Fruit fly (Drosophila melanogaster) whole organism, embryonic: ENCODE results near the gene CG42749.

Experiments used
- Ada2b ChIP-seq: fragments of 200-800 bp; sonication (Bioruptor generic); IDR thresholded peaks from 2 replicates; pipeline ENCODE4 v1.3.6; 2022; ENCODE audit warnings: missing biosample characterization, missing genetic modification characterization
- Atf3 ChIP-seq: fragments of 200-800 bp; sonication (Bioruptor generic); optimal IDR thresholded peaks from 3 replicates; lab custom pipeline; 2016; ENCODE audit warnings: missing biosample characterization, missing genetic modification characterization
- BtbVII ChIP-seq: fragments of 200-800 bp; sonication (Bioruptor generic); optimal IDR thresholded peaks from 3 replicates; lab custom pipeline; 2017; ENCODE audit warnings: missing biosample characterization, mild to moderate bottlenecking, missing genetic modification characterization
- CG10147 ChIP-seq: fragments of 200-800 bp; sonication (Bioruptor generic); optimal IDR thresholded peaks from 2 replicates; lab custom pipeline; 2019; ENCODE audit warnings: missing biosample characterization, mild to moderate bottlenecking, missing genetic modification characterization, moderate library complexity
- CG10959 ChIP-seq: fragments of 200-800 bp; sonication (Bioruptor generic); IDR thresholded peaks from 2 replicates; pipeline ENCODE4 v1.3.6; 2022; ENCODE audit warnings: missing biosample characterization, missing genetic modification characterization
- CG10979 ChIP-seq: fragments of 200-800 bp; sonication (Bioruptor generic); optimal IDR thresholded peaks from 2 replicates; lab custom pipeline; 2018; ENCODE audit warnings: missing biosample characterization, mild to moderate bottlenecking, missing genetic modification characterization, moderate library complexity
- CG1233 ChIP-seq: fragments of 200-800 bp; sonication (Bioruptor generic); optimal IDR thresholded peaks from 4 replicates; lab custom pipeline; 2018; ENCODE audit warnings: missing biosample characterization, mild to moderate bottlenecking, missing genetic modification characterization
- CG12391 ChIP-seq: fragments of 200-800 bp; sonication (Bioruptor generic); optimal IDR thresholded peaks from 3 replicates; lab custom pipeline; 2018; ENCODE audit warnings: missing biosample characterization, mild to moderate bottlenecking, missing genetic modification characterization, moderate library complexity
- CG15269 ChIP-seq: fragments of 200-800 bp; sonication (Bioruptor generic); optimal IDR thresholded peaks from 2 replicates; lab custom pipeline; 2018; ENCODE audit warnings: missing biosample characterization, mild to moderate bottlenecking, missing genetic modification characterization, moderate library complexity
- CG15696 ChIP-seq: fragments of 200-800 bp; sonication (Bioruptor generic); optimal IDR thresholded peaks from 2 replicates; lab custom pipeline; 2019; ENCODE audit warnings: missing biosample characterization, mild to moderate bottlenecking, missing genetic modification characterization, moderate library complexity
- CG17361 ChIP-seq: fragments of 200-800 bp; sonication (Bioruptor generic); IDR thresholded peaks from 3 replicates; pipeline ENCODE4 v1.3.6; 2022; ENCODE audit warnings: missing biosample characterization, missing genetic modification characterization
- CG17385 ChIP-seq: fragments of 200-800 bp; sonication (Bioruptor generic); optimal IDR thresholded peaks from 3 replicates; lab custom pipeline; 2018; ENCODE audit warnings: missing biosample characterization, mild to moderate bottlenecking, missing genetic modification characterization
- CG18262 ChIP-seq: fragments of 200-800 bp; optimal IDR thresholded peaks from 3 replicates; lab custom pipeline; 2019; ENCODE audit warnings: missing biosample characterization, mild to moderate bottlenecking, missing genetic modification characterization, moderate library complexity
- CG2889 ChIP-seq: fragments of 200-800 bp; sonication (Bioruptor generic); IDR thresholded peaks from 3 replicates; pipeline ENCODE4 v1.3.6; 2022; ENCODE audit warnings: missing biosample characterization, missing genetic modification characterization
- CG4404 ChIP-seq: fragments of 200-800 bp; sonication (Bioruptor generic); IDR thresholded peaks from 2 replicates; pipeline ENCODE4 v1.3.6; 2022; ENCODE audit warnings: missing biosample characterization, missing genetic modification characterization
- CG5245 ChIP-seq: fragments of 200-800 bp; sonication (Bioruptor generic); optimal IDR thresholded peaks from 3 replicates; lab custom pipeline; 2016; ENCODE audit warnings: missing biosample characterization, missing genetic modification characterization
- CG7271 ChIP-seq: fragments of 200-800 bp; sonication (Bioruptor generic); optimal IDR thresholded peaks from 2 replicates; lab custom pipeline; 2018; ENCODE audit warnings: missing biosample characterization, mild to moderate bottlenecking, missing genetic modification characterization, moderate library complexity
- D ChIP-seq, 2 experiments: fragments of 200-800 bp in 1 of 2; fragments of >200 bp in 1 of 2; sonication (Bioruptor generic) in 1 of 2; optimal IDR thresholded peaks; 2 replicates in 1 of 2; 3 replicates in 1 of 2; lab custom pipeline; 2017; ENCODE audit warnings: mild to moderate bottlenecking in 1 of 2, missing biosample characterization in 1 of 2, missing genetic modification characterization in 1 of 2, missing genetic modification reagents in 1 of 2
- E2f1 ChIP-seq: fragments of 200-800 bp; sonication (Bioruptor generic); IDR thresholded peaks from 2 replicates; pipeline ENCODE4 v1.3.6; 2022; ENCODE audit warnings: missing biosample characterization, missing genetic modification characterization
- Elba2 ChIP-seq: fragments of 200-800 bp; sonication (Bioruptor generic); optimal IDR thresholded peaks from 3 replicates; lab custom pipeline; 2016; ENCODE audit warnings: missing biosample characterization, missing genetic modification characterization
- H2.0 ChIP-seq: fragments of 200-800 bp; sonication (Bioruptor generic); IDR thresholded peaks from 2 replicates; pipeline ENCODE4 v1.3.6; 2022; ENCODE audit warnings: missing biosample characterization, missing genetic modification characterization
- HLH3B ChIP-seq: fragments of 200-800 bp; sonication (Bioruptor generic); IDR thresholded peaks from 2 replicates; pipeline ENCODE4 v1.3.6; 2022; ENCODE audit warnings: missing biosample characterization, missing genetic modification characterization
- Lim3 ChIP-seq: fragments of 200-800 bp; sonication (Bioruptor generic); IDR thresholded peaks from 2 replicates; pipeline ENCODE4 v1.3.6; 2022; ENCODE audit warnings: missing biosample characterization, missing genetic modification characterization
- Lpt ChIP-seq: fragments of >200 bp; optimal IDR thresholded peaks from 2 replicates; lab custom pipeline; 2018; ENCODE audit warnings: missing biosample characterization, missing genetic modification characterization
- Meics ChIP-seq: fragments of 200-800 bp; sonication (Bioruptor generic); optimal IDR thresholded peaks from 2 replicates; lab custom pipeline; 2017; ENCODE audit warnings: missing biosample characterization, mild to moderate bottlenecking, missing genetic modification characterization
- Myb ChIP-seq: fragments of 200-800 bp; sonication (Bioruptor generic); optimal IDR thresholded peaks from 2 replicates; lab custom pipeline; 2016; ENCODE audit warnings: missing biosample characterization, missing genetic modification characterization
- Oaz ChIP-seq: fragments of 200-800 bp; sonication (Bioruptor generic); IDR thresholded peaks from 2 replicates; pipeline ENCODE4 v1.3.6; 2022; ENCODE audit warnings: missing biosample characterization, missing genetic modification characterization
- Poxn ChIP-seq: fragments of 200-800 bp; sonication (Bioruptor generic); IDR thresholded peaks from 2 replicates; pipeline ENCODE4 v1.3.6; 2022; ENCODE audit warnings: missing biosample characterization, missing genetic modification characterization
- Rfx ChIP-seq: fragments of 200-800 bp; sonication (Bioruptor generic); IDR thresholded peaks from 2 replicates; pipeline ENCODE4 v1.3.6; 2022; ENCODE audit warnings: missing biosample characterization, missing genetic modification characterization
- ac ChIP-seq: fragments of 200-800 bp; sonication (Bioruptor generic); optimal IDR thresholded peaks from 3 replicates; lab custom pipeline; 2017; ENCODE audit warnings: missing biosample characterization, mild to moderate bottlenecking, missing genetic modification characterization
- bbx ChIP-seq: fragments of 200-800 bp; sonication (Bioruptor generic); IDR thresholded peaks from 2 replicates; pipeline ENCODE4 v1.3.6; 2022; ENCODE audit warnings: missing biosample characterization, missing genetic modification characterization; ENCODE audit not compliant: partially characterized antibody
- cwo ChIP-seq: fragments of 200-800 bp; sonication (Bioruptor generic); optimal IDR thresholded peaks from 3 replicates; lab custom pipeline; 2017; ENCODE audit warnings: missing biosample characterization, missing genetic modification characterization, mild to moderate bottlenecking, moderate library complexity, missing genetic modification reagents
- dysf ChIP-seq: fragments of 200-800 bp; sonication (Bioruptor generic); IDR thresholded peaks from 3 replicates; pipeline ENCODE4 v1.3.6; 2022; ENCODE audit warnings: missing biosample characterization, missing genetic modification characterization
- en ChIP-seq: fragments of 200-800 bp; sonication (Bioruptor generic); optimal IDR thresholded peaks from 2 replicates; lab custom pipeline; 2016; ENCODE audit warnings: missing biosample characterization, missing genetic modification characterization
- fd96Cb ChIP-seq: fragments of 200-800 bp; sonication (Bioruptor generic); optimal IDR thresholded peaks from 2 replicates; lab custom pipeline; 2018; ENCODE audit warnings: missing biosample characterization, mild to moderate bottlenecking, missing genetic modification characterization, moderate library complexity
- fru ChIP-seq: fragments of >200 bp; optimal IDR thresholded peaks from 2 replicates; lab custom pipeline; 2017
- grau ChIP-seq: fragments of 200-800 bp; optimal IDR thresholded peaks from 3 replicates; lab custom pipeline; 2019; ENCODE audit warnings: missing biosample characterization, mild to moderate bottlenecking, missing genetic modification characterization, moderate library complexity
- jigr1 ChIP-seq: fragments of 200-800 bp; sonication (Bioruptor generic); IDR thresholded peaks from 3 replicates; pipeline ENCODE4 v1.3.6; 2022; ENCODE audit warnings: missing biosample characterization, missing genetic modification characterization
- kni ChIP-seq: fragments of 200-800 bp; sonication (Bioruptor generic); optimal IDR thresholded peaks from 3 replicates; lab custom pipeline; 2017; ENCODE audit warnings: mild to moderate bottlenecking, missing biosample characterization, missing genetic modification reagents, missing genetic modification characterization
- lbe ChIP-seq: fragments of 200-800 bp; sonication (Bioruptor generic); optimal IDR thresholded peaks from 2 replicates; lab custom pipeline; 2016; ENCODE audit warnings: missing biosample characterization, mild to moderate bottlenecking, missing genetic modification characterization
- nerfin-2 ChIP-seq: fragments of 200-800 bp; sonication (Bioruptor generic); IDR thresholded peaks from 2 replicates; pipeline ENCODE4 v1.3.6; 2022; ENCODE audit warnings: missing biosample characterization, missing genetic modification characterization; ENCODE audit not compliant: partially characterized antibody
- nom ChIP-seq: fragments of 200-800 bp; sonication (Bioruptor generic); optimal IDR thresholded peaks from 2 replicates; lab custom pipeline; 2017; ENCODE audit warnings: missing biosample characterization, missing genetic modification characterization, mild to moderate bottlenecking, moderate library complexity, missing genetic modification reagents
- oc ChIP-seq: fragments of 200-800 bp; sonication (Bioruptor generic); optimal IDR thresholded peaks from 2 replicates; lab custom pipeline; 2018; ENCODE audit warnings: missing biosample characterization, mild to moderate bottlenecking, missing genetic modification characterization, moderate library complexity
- odd ChIP-seq: fragments of 200-800 bp; sonication (Bioruptor generic); optimal IDR thresholded peaks from 2 replicates; lab custom pipeline; 2017; ENCODE audit warnings: missing biosample characterization, mild to moderate bottlenecking, missing genetic modification characterization
- pan ChIP-seq, 4 experiments: fragments of >200 bp in 3 of 4; fragments of 200-800 bp in 1 of 4; sonication (Bioruptor generic) in 1 of 4; optimal IDR thresholded peaks in 3 of 4; IDR thresholded peaks in 1 of 4; 2 replicates each; pipeline versions ENCODE4 v1.3.6 to Lab custom; 2017 to 2022; ENCODE audit warnings: missing biosample characterization in 2 of 4, missing genetic modification characterization in 2 of 4, mixed read lengths in 1 of 4
- pnt ChIP-seq: fragments of 200-800 bp; sonication (Bioruptor generic); optimal IDR thresholded peaks from 3 replicates; lab custom pipeline; 2016; ENCODE audit warnings: missing biosample characterization, missing genetic modification characterization
- sob ChIP-seq: fragments of 200-800 bp; sonication (Bioruptor generic); IDR thresholded peaks from 2 replicates; pipeline ENCODE4 v1.3.6; 2022; ENCODE audit warnings: missing biosample characterization, missing genetic modification characterization
- tx ChIP-seq: fragments of 200-800 bp; sonication (Bioruptor generic); optimal IDR thresholded peaks from 2 replicates; lab custom pipeline; 2016; ENCODE audit warnings: missing biosample characterization, missing genetic modification characterization
- z ChIP-seq: fragments of 200-800 bp; sonication (Bioruptor generic); IDR thresholded peaks from 3 replicates; pipeline ENCODE4 v1.3.6; 2022; ENCODE audit warnings: missing biosample characterization, missing genetic modification characterization
- zfh2 ChIP-seq: fragments of 200-800 bp; sonication (Bioruptor generic); optimal IDR thresholded peaks from 2 replicates; lab custom pipeline; 2016; ENCODE audit warnings: missing biosample characterization, missing genetic modification characterization

CG42749 gene

dm6 chrX:5285835-5286234 is 10.0 kb upstream of the CG42749 start (continued):
- no peak for TF ChIP-seq kni (GFP tag; lab: Kevin White, UChicago)
- TF ChIP-seq Lpt (GFP tag; lab: Kevin White, UChicago): no peak
- TF ChIP-seq Ada2b (GFP tag; lab: Robert Waterston, UW): peak; percentile 70
- peak; percentile 54 for TF ChIP-seq Meics (GFP tag; lab: Kevin White, UChicago)
- TF ChIP-seq Elba2 (GFP tag; lab: Kevin White, UChicago): no peak
- TF ChIP-seq pnt (GFP tag; lab: Kevin White, UChicago): peak; percentile 13
- no peak for TF ChIP-seq nom (GFP tag; lab: Kevin White, UChicago)
- TF ChIP-seq jigr1 (GFP tag; lab: Robert Waterston, UW): no peak
- TF ChIP-seq pan (optimal IDR thresholded peaks at IDR 0.05; lab: Kevin White, UChicago): no peak
- peak in 1 of 2 experiments; percentile 49 for TF ChIP-seq pan (GFP tag; optimal IDR thresholded peaks at IDR 0.05 in 1 of 2, IDR thresholded peaks at IDR 0.05 in 1 of 2)
- no peak for TF ChIP-seq lbe
- TF ChIP-seq BtbVII (GFP tag; lab: Kevin White, UChicago): peak; percentile 17
- peak; percentile 64 for TF ChIP-seq CG10979 (tag; lab: Kevin White, UChicago)
- TF ChIP-seq CG4404 (GFP tag; lab: Robert Waterston, UW): peak; percentile 35; the same call in 1 of the 2 replicates
- peak; percentile 22 for TF ChIP-seq CG5245 (GFP tag; lab: Kevin White, UChicago)
- peak; percentile 29 for TF ChIP-seq CG12391 (tag; lab: Kevin White, UChicago)
- no peak for TF ChIP-seq ac (GFP tag; lab: Kevin White, UChicago)
- peak; percentile 51 for TF ChIP-seq E2f1
- no peak for TF ChIP-seq nerfin-2 (GFP tag; lab: Robert Waterston, UW)
- TF ChIP-seq Rfx: peak; percentile 64
- peak; percentile 13 for TF ChIP-seq zfh2 (GFP tag; lab: Kevin White, UChicago)
- TF ChIP-seq CG2889 (GFP tag; lab: Robert Waterston, UW): no peak
- no peak for TF ChIP-seq z (GFP tag; lab: Robert Waterston, UW)
- TF ChIP-seq cwo (GFP tag; lab: Kevin White, UChicago): peak; percentile 32
- no peak for TF ChIP-seq en (GFP tag; lab: Kevin White, UChicago)
- TF ChIP-seq Atf3 (GFP tag; lab: Kevin White, UChicago): no peak
- peak; percentile 32 for TF ChIP-seq CG7271 (tag; lab: Kevin White, UChicago)
- peak; percentile 21 for TF ChIP-seq CG18262 (tag; lab: Kevin White, UChicago)
- TF ChIP-seq CG15269 (tag; lab: Kevin White, UChicago): peak; percentile 51
- peak; percentile 64 for TF ChIP-seq fd96Cb (tag; lab: Kevin White, UChicago)
- TF ChIP-seq grau: peak; percentile 56
- TF ChIP-seq Myb (GFP tag; lab: Kevin White, UChicago): peak; percentile 20
- no peak for TF ChIP-seq fru
- peak; percentile 61 for TF ChIP-seq CG10147 (GFP tag; lab: Kevin White, UChicago)
- TF ChIP-seq odd (GFP tag; lab: Kevin White, UChicago): no peak
- TF ChIP-seq tx (GFP tag; lab: Kevin White, UChicago): peak; percentile 9
- TF ChIP-seq oc (tag; lab: Kevin White, UChicago): no peak
- TF ChIP-seq CG17385 (GFP tag; lab: Kevin White, UChicago): peak; percentile 57
- 0 out of 2 replicates have a peak, but pooled peaks have one; percentile 30 for TF ChIP-seq H2.0 (GFP tag; lab: Robert Waterston, UW)
- 0 out of 2 replicates have a peak, but pooled peaks have one; percentile 24 for TF ChIP-seq Oaz (GFP tag; lab: Robert Waterston, UW)
- TF ChIP-seq Lim3 (GFP tag; lab: Robert Waterston, UW): no peak
- no peak for TF ChIP-seq D (optimal IDR thresholded peaks at IDR 0.05; lab: Kevin White, UChicago)
- TF ChIP-seq D (GFP tag; optimal IDR thresholded peaks at IDR 0.05; lab: Kevin White, UChicago): peak; percentile 27
- TF ChIP-seq sob: peak; percentile 69
- peak; percentile 41 for TF ChIP-seq CG1233 (GFP tag; lab: Kevin White, UChicago)
- TF ChIP-seq bbx (GFP tag; lab: Robert Waterston, UW): no peak
- TF ChIP-seq dysf: peak; percentile 65; the same call in 2 of the 3 replicates
- TF ChIP-seq Poxn: no peak
- peak; percentile 54 for TF ChIP-seq HLH3B (GFP tag; lab: Robert Waterston, UW)
- TF ChIP-seq CG15696: peak; percentile 78
- peak; percentile 71 for TF ChIP-seq CG10959
- TF ChIP-seq CG17361: no peak
